Worm (Caenorhabditis elegans) whole organism, young adult: ENCODE data around the gene T07C12.10.

Experiments used
- B0019.2 ChIP-seq: fragments of 200-800 bp; sonication (Bioruptor generic); conservative IDR thresholded peaks from 2 replicates; pipeline ENCODE4 v1.3.6; 2022; ENCODE audit warnings: missing genetic modification reagents, missing genetic modification characterization, missing compliant biosample characterization
- C06A6.2 ChIP-seq: fragments of 200-800 bp; sonication (Bioruptor generic); conservative IDR thresholded peaks from 2 replicates; pipeline ENCODE4 v1.3.6; 2022; ENCODE audit warnings: missing genetic modification characterization, missing compliant biosample characterization
- F57A8.1 ChIP-seq: fragments of 200-800 bp; sonication (Bioruptor generic); optimal IDR thresholded peaks from 2 replicates; lab custom pipeline; 2018; ENCODE audit warnings: mild to moderate bottlenecking, missing genetic modification characterization, moderate library complexity, missing compliant biosample characterization
- T07F8.4 ChIP-seq: sonication (generic microtip); optimal IDR thresholded peaks from 2 replicates; lab custom pipeline; 2016; ENCODE audit warnings: mild to moderate bottlenecking, missing genetic modification characterization, moderate library complexity, missing compliant biosample characterization
- ZK185.1 ChIP-seq: sonication (generic microtip); optimal IDR thresholded peaks from 2 replicates; lab custom pipeline; 2016; ENCODE audit warnings: mild to moderate bottlenecking, missing genetic modification characterization, missing compliant biosample characterization; ENCODE audit not compliant: poor library complexity, severe bottlenecking
- aptf-3 ChIP-seq: fragments of 200-800 bp; sonication (Bioruptor generic); IDR thresholded peaks from 2 replicates; pipeline ENCODE4 v1.3.6; 2022; ENCODE audit warnings: missing genetic modification characterization, missing compliant biosample characterization
- ceh-91 ChIP-seq: fragments of 200-800 bp; sonication (Bioruptor generic); IDR thresholded peaks from 2 replicates; pipeline ENCODE4 v1.3.6; 2022; ENCODE audit warnings: missing genetic modification reagents, missing genetic modification characterization, missing compliant biosample characterization
- hrde-1 ChIP-seq: sonication (generic microtip); optimal IDR thresholded peaks from 2 replicates; lab custom pipeline; 2016; ENCODE audit warnings: missing genetic modification characterization, mild to moderate bottlenecking, missing compliant biosample characterization, moderate library complexity, missing genotype, missing genetic modification reagents, borderline replicate concordance
- madf-6 ChIP-seq: fragments of 200-800 bp; sonication (Bioruptor generic); IDR thresholded peaks from 2 replicates; pipeline ENCODE4 v1.3.6; 2022; ENCODE audit warnings: missing genetic modification reagents, missing genetic modification characterization, missing compliant biosample characterization
- nhr-120 ChIP-seq: fragments of 200-800 bp; sonication (Bioruptor generic); IDR thresholded peaks from 2 replicates; pipeline ENCODE4 v1.3.6; 2022; ENCODE audit warnings: missing genetic modification characterization, missing compliant biosample characterization
- pbrm-1 ChIP-seq: fragments of 200-800 bp; sonication (Bioruptor generic); IDR thresholded peaks from 2 replicates; pipeline ENCODE4 v1.3.6; 2022; ENCODE audit warnings: missing genetic modification reagents, missing genetic modification characterization, missing compliant biosample characterization
- snpc-4 ChIP-seq, 5 experiments: fragments of 150-350 bp in 1 of 5; sonication (generic microtip) in 4 of 5; optimal IDR thresholded peaks; 2 replicates each; lab custom pipeline; 2014 to 2018; ENCODE audit warnings: missing genetic modification characterization in 5 of 5, missing biosample characterization in 3 of 5, antibody characterized with exemption in 2 of 5, mild to moderate bottlenecking in 2 of 5, missing compliant biosample characterization in 2 of 5, missing genotype in 2 of 5, moderate library complexity in 2 of 5, missing genetic modification reagents in 1 of 5
- zfh-2 ChIP-seq: fragments of 200-800 bp; sonication (Bioruptor generic); conservative IDR thresholded peaks from 2 replicates; pipeline ENCODE4 v1.3.6; 2022; ENCODE audit warnings: missing genetic modification reagents, missing genetic modification characterization, missing compliant biosample characterization

ce11 chrV:9922481-9922880 lies 37.8 kb downstream of the T07C12.10 start, which contains the start of gene C50H2.7:
- TF ChIP-seq zfh-2 (GFP tag; lab: Robert Waterston, UW) (no peak), snpc-4 (GFP tag; optimal IDR thresholded peaks at IDR 0.05; lab: Kevin White, UChicago) (no peak), snpc-4 (tag; optimal IDR thresholded peaks at IDR 0.05; lab: Kevin White, UChicago) (no peak), B0019.2 (GFP tag; lab: Robert Waterston, UW) (no peak), T07F8.4 (tag; lab: Kevin White, UChicago) (no peak), nhr-120 (GFP tag; lab: Robert Waterston, UW) (no peak), aptf-3 (GFP tag; lab: Robert Waterston, UW) (no peak), ZK185.1 (no peak), hrde-1 (tag; lab: Kevin White, UChicago) (no peak), C06A6.2 (GFP tag; lab: Robert Waterston, UW) (no peak), pbrm-1 (GFP tag; lab: Robert Waterston, UW) (no peak), madf-6 (GFP tag; lab: Robert Waterston, UW) (no peak), ceh-91 (GFP tag; lab: Robert Waterston, UW) (no peak), F57A8.1 (no peak)
